Fruit fly (Drosophila melanogaster): ENCODE data around the gene ome.

Gene ome

dm6 chr3L:14733417-14733816 lies 60.8 kb downstream of the ome start, which contains the start of gene CG13471:
Gene CG13471, minus strand, starts transcription at chr3L:14733517.
- TF ChIP-seq CG6272 (GFP tag; IDR thresholded peaks at IDR 0.05) (no peak), CG15269 (tag; optimal IDR thresholded peaks at IDR 0.05) (no peak), dati (GFP tag; IDR thresholded peaks at IDR 0.05) (no peak), wek (GFP tag; optimal IDR thresholded peaks at IDR 0.05) (no peak), Dip2 (GFP tag; IDR thresholded peaks at IDR 0.05) (no peak), slp2 (GFP tag; optimal IDR thresholded peaks at IDR 0.05) (no peak), ham (GFP tag; IDR thresholded peaks at IDR 0.05) (no peak), CG10267 (tag; optimal IDR thresholded peaks at IDR 0.05) (no peak), CG9727 (GFP tag; optimal IDR thresholded peaks at IDR 0.05) (no peak), danr (GFP tag; IDR thresholded peaks at IDR 0.05) (no peak), jumu (GFP tag; optimal IDR thresholded peaks at IDR 0.05) (no peak), schlank (tag; optimal IDR thresholded peaks at IDR 0.05) (no peak), CG17359 (tag; optimal IDR thresholded peaks at IDR 0.05) (no peak)

- TF ChIP-seq Blimp-1 (GFP tag; optimal IDR thresholded peaks at IDR 0.05) (peak; percentile 98), z (GFP tag; IDR thresholded peaks at IDR 0.05) (peak; percentile 92), row (GFP tag; IDR thresholded peaks at IDR 0.05) (no peak), CG6654 (GFP tag; optimal IDR thresholded peaks at IDR 0.05) (no peak), vvl (GFP tag; IDR thresholded peaks at IDR 0.05) (peak; percentile 67; the same call in 1 of the 2 replicates), crol (GFP tag; IDR thresholded peaks at IDR 0.05) (peak; percentile 64; the same call in 1 of the 2 replicates), kni (GFP tag; optimal IDR thresholded peaks at IDR 0.05) (peak; percentile 92), chinmo (GFP tag; IDR thresholded peaks at IDR 0.05; ENCODE audit: partially characterized antibody) (0 out of 4 replicates have a peak, but pooled peaks have one; percentile 50), sqz (GFP tag; optimal IDR thresholded peaks at IDR 0.05) (peak; percentile 19), Pdp1 (GFP tag; optimal IDR thresholded peaks at IDR 0.05) (peak in 1 of 2 experiments; percentile 75)
Observed at dm6 chr3L:14743106-14743692, 70.6 kb downstream of the ome start.

DNA sequence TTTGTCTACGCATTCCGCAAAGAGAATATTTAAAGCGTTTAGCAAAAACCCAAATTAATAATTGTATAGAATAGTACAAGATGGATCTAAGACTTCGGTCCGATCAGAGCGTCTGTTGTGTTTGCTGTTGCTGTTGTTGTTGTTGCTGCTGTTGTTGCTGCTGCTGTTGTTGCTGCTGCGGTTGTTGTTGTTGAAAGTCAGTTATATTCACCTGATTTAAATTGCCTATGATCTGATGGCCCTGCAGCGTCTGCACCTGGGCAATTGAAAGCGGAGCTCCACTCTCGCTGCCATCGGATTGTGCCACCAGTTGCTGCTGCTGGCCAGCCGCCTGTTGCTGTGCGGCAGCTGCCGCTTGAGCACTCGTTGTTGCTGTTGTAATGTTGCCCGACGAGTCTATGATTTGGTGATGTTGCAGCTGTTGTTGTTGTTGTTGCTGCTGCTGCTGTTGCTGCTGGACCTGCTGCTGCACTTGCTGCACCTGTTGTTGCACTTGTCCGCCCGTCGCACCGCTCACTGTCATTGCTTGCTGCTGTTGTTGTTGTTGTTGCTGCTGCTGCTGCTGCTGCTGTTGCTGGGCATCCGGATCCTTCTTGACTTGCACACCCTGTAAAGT lies 78.5 kb downstream of the ome start:
- TF ChIP-seq CG12391 (tag; optimal IDR thresholded peaks at IDR 0.05) (no peak), CG4404 (GFP tag; IDR thresholded peaks at IDR 0.05) (no peak), zfh1 (GFP tag; IDR thresholded peaks at IDR 0.05) (0 out of 3 replicates have a peak, but pooled peaks have one; percentile 30), CG14014 (GFP tag; IDR thresholded peaks at IDR 0.05) (no peak), Scr (GFP tag; IDR thresholded peaks at IDR 0.05; ENCODE audit: partially characterized antibody) (0 out of 2 replicates have a peak, but pooled peaks have one; percentile 13), Sry-β (GFP tag; optimal IDR thresholded peaks at IDR 0.05) (no peak), maf-S (GFP tag; optimal IDR thresholded peaks at IDR 0.05) (no peak), CG4617 (GFP tag; optimal IDR thresholded peaks at IDR 0.05; ENCODE audit: borderline replicate concordance) (no peak), sens (GFP tag) (no peak), z (GFP tag; IDR thresholded peaks at IDR 0.05) (no peak), CG3281 (GFP tag; optimal IDR thresholded peaks at IDR 0.05) (no peak), CG10209 (GFP tag; optimal IDR thresholded peaks at IDR 0.05) (no peak), CG15514 (GFP tag; optimal IDR thresholded peaks at IDR 0.05) (no peak), Dfd (GFP tag; optimal IDR thresholded peaks at IDR 0.05) (peak in 1 of 2 experiments; percentile 20), Max (GFP tag; optimal IDR thresholded peaks at IDR 0.05) (no peak), CG18599 (GFP tag; optimal IDR thresholded peaks at IDR 0.05) (no peak), Xrp1 (GFP tag; IDR thresholded peaks at IDR 0.05) (no peak), ap (GFP tag; IDR thresholded peaks at IDR 0.05) (no peak), sim (GFP tag; IDR thresholded peaks at IDR 0.05) (no peak), CG11723 (GFP tag; optimal IDR thresholded peaks at IDR 0.05) (no peak), Med (GFP tag) (peak; percentile 69), CG4360 (GFP tag; IDR thresholded peaks at IDR 0.05) (peak; percentile 72), org-1 (GFP tag; optimal IDR thresholded peaks at IDR 0.05) (no peak), fd64A (GFP tag; optimal IDR thresholded peaks at IDR 0.05) (no peak), CG5245 (GFP tag; optimal IDR thresholded peaks at IDR 0.05) (no peak)

Data from whole organism, embryonic.